Worm (Caenorhabditis elegans) whole organism, L3 larva: Measurements from ENCODE around the gene W03G1.2.

Experiments
- ZK546.5 ChIP-seq: sonication (generic microtip); optimal IDR thresholded peaks from 2 replicates; lab custom pipeline; 2017; ENCODE audit warnings: missing biosample characterization, missing genetic modification characterization
- ama-1 ChIP-seq: fragments of 150-350 bp; optimal IDR thresholded peaks from 2 replicates; lab custom pipeline; 2018
- ceh-9 ChIP-seq: sonication (generic microtip); optimal IDR thresholded peaks from 2 replicates; lab custom pipeline; 2018; ENCODE audit warnings: missing biosample characterization, missing genetic modification characterization
- daf-12 ChIP-seq: fragments of 150-350 bp; optimal IDR thresholded peaks from 2 replicates; lab custom pipeline; 2014; ENCODE audit warnings: missing biosample characterization, missing genetic modification reagents, missing genetic modification characterization
- egl-5 ChIP-seq: fragments of 150-350 bp; optimal IDR thresholded peaks from 2 replicates; lab custom pipeline; 2017; ENCODE audit warnings: missing biosample characterization, missing genetic modification reagents, missing genetic modification characterization, inconsistent platforms
- elt-1 ChIP-seq: fragments of 150-350 bp; optimal IDR thresholded peaks from 2 replicates; lab custom pipeline; 2014; ENCODE audit warnings: missing biosample characterization, missing genetic modification characterization
- elt-2 ChIP-seq: sonication (generic microtip); optimal IDR thresholded peaks from 2 replicates; lab custom pipeline; 2016; ENCODE audit warnings: missing genetic modification reagents, mild to moderate bottlenecking, missing genetic modification characterization, missing compliant biosample characterization
- eor-1 ChIP-seq, 2 experiments: fragments of 150-350 bp; optimal IDR thresholded peaks; 2 replicates each; lab custom pipeline; 2014 to 2018; ENCODE audit warnings: missing biosample characterization in 2 of 2, missing genetic modification characterization in 2 of 2
- fkh-10 ChIP-seq: sonication (generic microtip); optimal IDR thresholded peaks from 2 replicates; lab custom pipeline; 2017; ENCODE audit warnings: missing biosample characterization, missing genetic modification reagents, missing genetic modification characterization
- hmg-11 ChIP-seq: sonication (generic microtip); optimal IDR thresholded peaks from 2 replicates; lab custom pipeline; 2016; ENCODE audit warnings: missing genetic modification characterization, missing compliant biosample characterization
- lin-15B ChIP-seq: fragments of 150-350 bp; optimal IDR thresholded peaks from 2 replicates; lab custom pipeline; 2014; ENCODE audit warnings: missing biosample characterization, missing genetic modification characterization
- mdl-1 ChIP-seq: fragments of 150-350 bp; optimal IDR thresholded peaks from 2 replicates; lab custom pipeline; 2014; ENCODE audit warnings: missing biosample characterization, missing genetic modification characterization
- mml-1 ChIP-seq: fragments of 150-350 bp; sonication (generic microtip); optimal IDR thresholded peaks from 3 replicates; lab custom pipeline; 2014; ENCODE audit warnings: missing biosample characterization, missing genetic modification characterization
- nhr-12 ChIP-seq: fragments of 150-350 bp; optimal IDR thresholded peaks from 2 replicates; lab custom pipeline; 2014; ENCODE audit warnings: missing biosample characterization, missing genetic modification characterization
- nhr-23 ChIP-seq: fragments of 150-350 bp; optimal IDR thresholded peaks from 2 replicates; lab custom pipeline; 2014; ENCODE audit warnings: missing biosample characterization, missing genetic modification reagents, missing genetic modification characterization
- nhr-237 ChIP-seq: fragments of 150-350 bp; optimal IDR thresholded peaks from 2 replicates; lab custom pipeline; 2014; ENCODE audit warnings: missing biosample characterization, missing genetic modification characterization
- nhr-76 ChIP-seq: fragments of 150-350 bp; sonication (generic microtip); optimal IDR thresholded peaks from 5 replicates; lab custom pipeline; 2014; ENCODE audit warnings: missing biosample characterization, missing genetic modification characterization
- skn-1 ChIP-seq: fragments of 150-350 bp; optimal IDR thresholded peaks from 2 replicates; lab custom pipeline; 2014; ENCODE audit warnings: missing biosample characterization, missing genetic modification characterization
- unc-39 ChIP-seq: sonication (generic microtip); optimal IDR thresholded peaks from 4 replicates; lab custom pipeline; 2017; ENCODE audit warnings: missing biosample characterization, missing genetic modification characterization
- zag-1 ChIP-seq: fragments of 150-350 bp; optimal IDR thresholded peaks from 2 replicates; lab custom pipeline; 2014; ENCODE audit warnings: missing biosample characterization, missing genetic modification characterization
- ztf-11 ChIP-seq: fragments of 150-350 bp; optimal IDR thresholded peaks from 2 replicates; lab custom pipeline; 2014; ENCODE audit warnings: missing biosample characterization, missing genetic modification characterization
- ztf-4 ChIP-seq: fragments of 150-350 bp; optimal IDR thresholded peaks from 2 replicates; lab custom pipeline; 2014; ENCODE audit warnings: missing biosample characterization, missing genetic modification characterization

Gene W03G1.2

DNA sequence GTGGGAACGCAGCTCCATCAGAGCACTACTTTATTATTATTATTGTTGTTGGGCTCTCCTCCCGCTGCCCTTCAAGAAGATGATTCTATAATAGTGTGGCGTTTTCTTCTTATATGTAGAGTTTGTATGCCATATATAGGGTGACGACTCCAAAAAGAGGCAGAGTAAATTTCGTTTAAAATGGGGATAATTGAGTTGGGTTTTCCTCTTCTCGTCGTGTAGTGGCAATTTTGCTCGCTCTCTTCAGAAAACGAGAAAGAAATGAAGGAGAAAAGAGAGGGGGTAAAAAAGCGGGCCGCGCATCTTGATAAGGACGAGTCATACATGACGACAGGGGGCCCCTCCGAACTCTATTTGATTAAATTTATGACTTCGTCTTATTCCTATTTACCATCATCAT is 39.0 kb downstream of the W03G1.2 start:
- TF ChIP-seq fkh-10 (GFP tag; lab: Kevin White, UChicago) (peak; percentile 50), nhr-76 (tag; lab: Kevin White, UChicago) (no peak)

ce11 chrIV:564000-564399 is 39.5 kb downstream of the W03G1.2 start:
- TF ChIP-seq nhr-237 (no peak), eor-1 (tag; optimal IDR thresholded peaks at IDR 0.05; lab: Kevin White, UChicago) (no peak), ztf-4 (tag; lab: Kevin White, UChicago) (no peak), nhr-12 (no peak), ceh-9 (no peak), skn-1 (tag; lab: Kevin White, UChicago) (no peak), daf-12 (no peak), unc-39 (tag; lab: Kevin White, UChicago) (no peak), hmg-11 (tag; lab: Kevin White, UChicago) (no peak), ama-1 (lab: Kevin White, UChicago) (no peak), elt-2 (tag; lab: Kevin White, UChicago) (no peak), mdl-1 (tag; lab: Kevin White, UChicago) (no peak), ztf-11 (no peak)

DNA sequence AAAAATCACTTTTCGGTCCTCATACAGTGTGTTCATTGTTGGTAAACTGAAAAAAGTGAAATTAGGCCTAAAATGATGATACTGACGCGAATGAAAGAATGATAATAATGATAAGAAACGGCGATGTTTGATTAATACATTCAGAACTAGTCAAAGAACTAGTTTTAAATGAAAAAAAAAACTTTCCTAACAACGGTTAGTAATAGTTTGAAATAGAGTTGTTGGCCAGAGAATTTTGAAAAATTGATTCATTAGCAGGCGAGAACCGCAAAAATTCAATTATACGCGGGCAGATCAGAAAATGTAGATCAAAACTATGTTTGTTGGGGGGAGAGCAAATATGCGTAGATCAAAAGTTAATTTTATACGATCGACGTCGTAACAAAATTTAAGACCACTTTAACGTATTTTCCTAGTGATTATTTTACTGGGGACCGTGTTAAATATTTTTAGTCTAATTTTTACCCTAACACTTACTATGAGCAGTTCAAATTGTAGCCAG is 46.4 kb downstream of the W03G1.2 start, which contains the start of gene F56A11.5:
TSS of gene F56A11.5 (minus strand) at position 51 of the 502 bp plus-strand sequence.
- TF ChIP-seq zag-1 (tag; lab: Kevin White, UChicago) (no peak), skn-1 (tag; lab: Kevin White, UChicago) (peak; percentile 16)

DNA sequence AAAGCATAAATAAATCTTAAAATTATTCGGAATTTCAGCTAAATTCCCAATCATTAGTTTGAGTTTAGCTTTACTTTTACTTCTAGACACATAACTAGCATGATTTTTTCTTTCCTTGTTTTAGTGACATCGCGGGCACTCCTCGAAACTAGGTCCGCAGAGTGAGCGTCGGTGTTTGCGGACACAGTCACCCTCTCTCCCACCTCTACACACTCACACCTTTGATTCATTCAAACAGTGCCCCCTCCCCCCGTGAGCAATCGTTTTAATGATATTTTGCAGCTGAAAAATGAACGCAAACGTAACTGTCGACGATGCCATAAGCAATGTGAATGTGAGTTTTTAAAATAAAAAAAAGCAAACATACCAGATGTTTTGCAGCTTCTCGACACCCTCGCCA is 48.0 kb downstream of the W03G1.2 start, which contains the start of gene gex-2:
TSS of gene gex-2 (plus strand) at position 283 of the 400 bp plus-strand sequence.
- TF ChIP-seq nhr-76 (tag; lab: Kevin White, UChicago) (no peak), hmg-11 (tag; lab: Kevin White, UChicago) (peak; percentile 21), egl-5 (no peak), mml-1 (tag; lab: Kevin White, UChicago) (no peak), elt-1 (tag; lab: Kevin White, UChicago) (no peak), ZK546.5 (tag; lab: Kevin White, UChicago) (no peak), lin-15B (tag; lab: Kevin White, UChicago) (no peak), elt-2 (tag; lab: Kevin White, UChicago) (peak; percentile 26), nhr-23 (no peak)
- TF ChIP-seq, all 47 proteins: peak for 2
